Worm (Caenorhabditis elegans): ENCODE measurements around the gene T26G10.1.

- no peak for TF ChIP-seq ztf-29 (GFP tag; IDR thresholded peaks at IDR 0.05)
- peak; percentile 98 for TF ChIP-seq T22C8.4 (GFP tag; IDR thresholded peaks at IDR 0.05)
- TF ChIP-seq flt-1 (GFP tag; IDR thresholded peaks at IDR 0.05), result no peak
Measured at ce11 chrIII:9443417-9444027, 37.1 kb upstream of the T26G10.1 start, which contains the start of gene pir-2.

Measured in whole organism, midembryonic.